Fruit fly (Drosophila melanogaster) whole organism, wandering third instar larva: Measurements from ENCODE around the gene CG32767.

Experiments used
- Abd-B ChIP-seq: fragments of >200 bp; optimal IDR thresholded peaks from 2 replicates; lab custom pipeline; 2017; ENCODE audit warnings: missing biosample characterization, missing genetic modification characterization
- CG9705 ChIP-seq: fragments of 200-800 bp; sonication (Bioruptor generic); optimal IDR thresholded peaks from 2 replicates; lab custom pipeline; 2018; ENCODE audit warnings: missing biosample characterization, mild to moderate bottlenecking, missing genetic modification characterization
- CrebA ChIP-seq: fragments of 200-800 bp; sonication (Bioruptor generic); optimal IDR thresholded peaks from 2 replicates; lab custom pipeline; 2016; ENCODE audit warnings: missing biosample characterization, mild to moderate bottlenecking, missing genetic modification characterization, borderline replicate concordance
- Dfd ChIP-seq: fragments of >200 bp; optimal IDR thresholded peaks from 2 replicates; lab custom pipeline; 2017; ENCODE audit warnings: missing biosample characterization, missing genetic modification characterization
- Dif ChIP-seq: fragments of 200-275, 200-300 bp; sonication (Bioruptor generic); optimal IDR thresholded peaks from 2 replicates; lab custom pipeline; 2018; ENCODE audit warnings: missing biosample characterization, missing genetic modification characterization; ENCODE audit not compliant: partially characterized antibody
- GATAd ChIP-seq: sonication (Bioruptor generic); optimal IDR thresholded peaks from 2 replicates; lab custom pipeline; 2016; ENCODE audit warnings: missing biosample characterization, missing genetic modification characterization
- HLH106 ChIP-seq: fragments of 200-800 bp; optimal IDR thresholded peaks from 3 replicates; lab custom pipeline; 2019; ENCODE audit warnings: missing biosample characterization, mild to moderate bottlenecking, missing genetic modification characterization, moderate library complexity
- Hnf4 ChIP-seq: fragments of 200-800 bp; sonication (Bioruptor generic); optimal IDR thresholded peaks from 2 replicates; lab custom pipeline; 2016; ENCODE audit warnings: missing biosample characterization, mild to moderate bottlenecking, missing genetic modification characterization
- Hr78 ChIP-seq: fragments of >200 bp; optimal IDR thresholded peaks from 2 replicates; lab custom pipeline; 2017; ENCODE audit warnings: missing biosample characterization, missing genetic modification characterization
- Hr83 ChIP-seq: fragments of 200-300 bp; sonication (Bioruptor generic); optimal IDR thresholded peaks from 2 replicates; lab custom pipeline; 2016; ENCODE audit warnings: missing biosample characterization, mild to moderate bottlenecking, missing genetic modification characterization, moderate library complexity; ENCODE audit not compliant: poor library complexity, severe bottlenecking
- Jra ChIP-seq: sonication (Bioruptor generic); optimal IDR thresholded peaks from 2 replicates; lab custom pipeline; 2016; ENCODE audit warnings: missing biosample characterization, missing genetic modification characterization
- Mio ChIP-seq: sonication (Bioruptor generic); optimal IDR thresholded peaks from 2 replicates; lab custom pipeline; 2016; ENCODE audit warnings: missing biosample characterization, missing genetic modification characterization
- Myc ChIP-seq: fragments of >200 bp; optimal IDR thresholded peaks from 2 replicates; lab custom pipeline; 2017
- N ChIP-seq: fragments of >200 bp; optimal IDR thresholded peaks from 2 replicates; lab custom pipeline; 2018; ENCODE audit warnings: missing biosample characterization, missing external identifiers, missing genetic modification characterization
- OdsH ChIP-seq: fragments of 200-800 bp; sonication (Bioruptor generic); optimal IDR thresholded peaks from 2 replicates; lab custom pipeline; 2016; ENCODE audit warnings: missing biosample characterization, mild to moderate bottlenecking, missing genetic modification characterization
- Rel ChIP-seq, 2 experiments: fragments of 200-800 bp; sonication (Bioruptor generic) in 1 of 2; optimal IDR thresholded peaks; 2 replicates in 1 of 2; 3 replicates in 1 of 2; lab custom pipeline; 2016 to 2019; ENCODE audit warnings: mild to moderate bottlenecking in 2 of 2, missing biosample characterization in 2 of 2, missing genetic modification characterization in 2 of 2, moderate library complexity in 1 of 2
- Sp1 ChIP-seq: fragments of 200-800 bp; sonication (Bioruptor generic); optimal IDR thresholded peaks from 3 replicates; lab custom pipeline; 2019; ENCODE audit warnings: missing biosample characterization, mild to moderate bottlenecking, missing genetic modification characterization, moderate library complexity
- Vsx2 ChIP-seq: fragments of 200-300, 225-300 bp; sonication (Bioruptor generic); optimal IDR thresholded peaks from 2 replicates; lab custom pipeline; 2018; ENCODE audit warnings: missing biosample characterization, missing genetic modification characterization; ENCODE audit not compliant: partially characterized antibody
- br ChIP-seq: fragments of 200-800 bp; sonication (Bioruptor generic); optimal IDR thresholded peaks from 2 replicates; lab custom pipeline; 2016; ENCODE audit warnings: missing biosample characterization, missing genetic modification characterization
- brk ChIP-seq: fragments of 200-800 bp; sonication (Bioruptor generic); optimal IDR thresholded peaks from 2 replicates; lab custom pipeline; 2016; ENCODE audit warnings: missing biosample characterization, mild to moderate bottlenecking, missing genetic modification characterization
- dl ChIP-seq, 2 experiments: fragments of 175-275, 200-275 bp in 1 of 2; fragments of 200-275 bp in 1 of 2; sonication (Bioruptor generic); optimal IDR thresholded peaks; lab custom pipeline; 2018; ENCODE audit warnings: mild to moderate bottlenecking in 2 of 2, missing biosample characterization in 2 of 2, missing genetic modification characterization in 2 of 2, moderate library complexity in 2 of 2; ENCODE audit not compliant: partially characterized antibody in 2 of 2, insufficient read depth in 1 of 2
- dmrt93B ChIP-seq: fragments of 200-800 bp; sonication (Bioruptor generic); optimal IDR thresholded peaks from 2 replicates; lab custom pipeline; 2018; ENCODE audit warnings: missing biosample characterization, mild to moderate bottlenecking, missing genetic modification characterization
- dsf ChIP-seq: sonication (Bioruptor generic); optimal IDR thresholded peaks from 2 replicates; lab custom pipeline; 2016; ENCODE audit warnings: missing biosample characterization, missing genetic modification characterization, borderline replicate concordance
- ey ChIP-seq: fragments of 200-800 bp; sonication (Bioruptor generic); optimal IDR thresholded peaks from 2 replicates; lab custom pipeline; 2016; ENCODE audit warnings: missing biosample characterization, missing genetic modification characterization
- foxo ChIP-seq, 2 experiments: fragments of 200-800 bp; sonication (Bioruptor generic); optimal IDR thresholded peaks; 2 replicates in 1 of 2; 3 replicates in 1 of 2; lab custom pipeline; 2016 to 2017; ENCODE audit warnings: missing biosample characterization in 2 of 2, missing genetic modification characterization in 2 of 2
- fru ChIP-seq: fragments of 200-800 bp; sonication (Bioruptor generic); optimal IDR thresholded peaks from 3 replicates; lab custom pipeline; 2016; ENCODE audit warnings: missing biosample characterization, mild to moderate bottlenecking, missing genetic modification characterization
- h ChIP-seq: fragments of 200-800 bp; sonication (Bioruptor generic); optimal IDR thresholded peaks from 3 replicates; lab custom pipeline; 2016; ENCODE audit warnings: missing biosample characterization, mild to moderate bottlenecking, missing genetic modification characterization
- jim ChIP-seq: fragments of 175-275, 200-325 bp; sonication (Bioruptor generic); optimal IDR thresholded peaks from 2 replicates; lab custom pipeline; 2016; ENCODE audit warnings: missing biosample characterization, mild to moderate bottlenecking, missing genetic modification characterization
- lola ChIP-seq: fragments of >200 bp; optimal IDR thresholded peaks from 2 replicates; lab custom pipeline; 2017; ENCODE audit warnings: missing biosample characterization, missing genetic modification characterization
- pan ChIP-seq: fragments of >200 bp; optimal IDR thresholded peaks from 2 replicates; lab custom pipeline; 2017
- psq ChIP-seq: fragments of 200-800 bp; sonication (Bioruptor generic); optimal IDR thresholded peaks from 3 replicates; lab custom pipeline; 2017; ENCODE audit warnings: missing biosample characterization, mild to moderate bottlenecking, missing genetic modification characterization, moderate library complexity
- rgr ChIP-seq: fragments of 200-800 bp; sonication (Bioruptor generic); optimal IDR thresholded peaks from 3 replicates; lab custom pipeline; 2016; ENCODE audit warnings: missing biosample characterization, mild to moderate bottlenecking, missing genetic modification characterization
- sage ChIP-seq: fragments of 200-800 bp; sonication (Bioruptor generic); optimal IDR thresholded peaks from 2 replicates; lab custom pipeline; 2016; ENCODE audit warnings: missing biosample characterization, mild to moderate bottlenecking, missing genetic modification characterization
- tai ChIP-seq: sonication (Bioruptor generic); optimal IDR thresholded peaks from 2 replicates; lab custom pipeline; 2016; ENCODE audit warnings: missing biosample characterization, missing genetic modification characterization
- usp ChIP-seq: fragments of >200 bp; optimal IDR thresholded peaks from 2 replicates; lab custom pipeline; 2017; ENCODE audit warnings: missing biosample characterization, missing genetic modification characterization
- woc ChIP-seq: sonication (Bioruptor generic); optimal IDR thresholded peaks from 2 replicates; lab custom pipeline; 2016; ENCODE audit warnings: missing biosample characterization, mild to moderate bottlenecking, missing genetic modification characterization

Gene CG32767

dm6 chrX:5041525-5042454 lies 42.8 kb downstream of the CG32767 start (continued):
- TF ChIP-seq ey (GFP tag; lab: Kevin White, UChicago) (peak; percentile 85), sage (GFP tag; lab: Kevin White, UChicago) (peak; percentile 36), Mio (no peak), fru (peak; percentile 86), tai (GFP tag; lab: Kevin White, UChicago) (peak; percentile 29), HLH106 (tag; lab: Kevin White, UChicago) (peak; percentile 80), dmrt93B (GFP tag; lab: Kevin White, UChicago) (peak; percentile 69), dl (GFP tag; optimal IDR thresholded peaks at IDR 0.05; lab: Kevin White, UChicago; ENCODE audit: insufficient read depth in 1 of 2, partially characterized antibody in 2 of 2) (no peak), woc (GFP tag; lab: Kevin White, UChicago) (peak; percentile 81), GATAd (no peak), Dfd (no peak), Hnf4 (GFP tag; lab: Kevin White, UChicago) (peak; percentile 60), Hr78 (GFP tag; lab: Kevin White, UChicago) (no peak)
- TF ChIP-seq, all 38 proteins: peak for 20

- TF ChIP-seq psq: no peak
- no peak for TF ChIP-seq Hr83 (GFP tag; lab: Kevin White, UChicago)
- no peak for TF ChIP-seq br (GFP tag; lab: Kevin White, UChicago)
- TF ChIP-seq fru: no peak
- TF ChIP-seq jim (GFP tag; lab: Kevin White, UChicago): no peak
- no peak for TF ChIP-seq CG9705 (GFP tag; lab: Kevin White, UChicago)
- TF ChIP-seq woc (GFP tag; lab: Kevin White, UChicago): no peak
- no peak for TF ChIP-seq pan
- TF ChIP-seq Dif (GFP tag; lab: Kevin White, UChicago): no peak
- no peak for TF ChIP-seq tai (GFP tag; lab: Kevin White, UChicago)
- TF ChIP-seq Rel (GFP tag; optimal IDR thresholded peaks at IDR 0.05; lab: Kevin White, UChicago): no peak
- no peak for TF ChIP-seq Rel (tag; optimal IDR thresholded peaks at IDR 0.05; lab: Kevin White, UChicago)
- no peak for TF ChIP-seq GATAd
- TF ChIP-seq CrebA (GFP tag; lab: Kevin White, UChicago): no peak
- TF ChIP-seq Myc (lab: Kevin White, UChicago): no peak
Observed at dm6 chrX:5040098-5040497, 44.5 kb downstream of the CG32767 start.

- TF ChIP-seq Abd-B (GFP tag; lab: Kevin White, UChicago) (no peak), ey (GFP tag; lab: Kevin White, UChicago) (no peak), br (GFP tag; lab: Kevin White, UChicago) (no peak), foxo (GFP tag; optimal IDR thresholded peaks at IDR 0.05; lab: Kevin White, UChicago) (peak in 1 of 2 experiments; percentile 18), pan (no peak), h (GFP tag; lab: Kevin White, UChicago) (peak; percentile 2), rgr (peak; percentile 15), Jra (GFP tag; lab: Kevin White, UChicago) (no peak), Myc (lab: Kevin White, UChicago) (no peak), lola (GFP tag; lab: Kevin White, UChicago) (no peak), OdsH (GFP tag; lab: Kevin White, UChicago) (no peak), Vsx2 (no peak), dmrt93B (GFP tag; lab: Kevin White, UChicago) (no peak), usp (no peak), N (GFP tag; lab: Kevin White, UChicago) (no peak)
Observed at dm6 chrX:5038411-5038810, 46.2 kb downstream of the CG32767 start.

DNA sequence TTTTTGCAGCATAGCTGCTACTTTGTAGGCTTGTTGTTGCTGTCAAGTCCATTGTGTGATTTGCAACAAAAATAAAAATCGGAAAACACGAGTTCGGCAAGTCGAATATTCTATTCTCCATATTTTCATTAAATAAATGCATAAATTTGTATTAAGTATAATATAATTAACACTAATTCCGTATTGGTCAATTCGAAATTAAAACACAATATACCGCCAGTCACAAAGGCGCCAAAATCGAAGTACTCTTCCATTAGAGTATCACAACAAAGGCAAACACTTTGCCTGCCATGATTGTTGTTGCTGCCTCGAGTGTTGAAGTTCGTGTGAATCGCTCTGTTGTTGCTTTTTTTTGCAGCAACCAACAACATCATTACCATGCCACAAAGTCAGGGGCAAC lies 53.3 kb downstream of the CG32767 start:
- peak; percentile 29 for TF ChIP-seq ey (GFP tag; lab: Kevin White, UChicago)
- no peak for TF ChIP-seq Sp1
- TF ChIP-seq brk (GFP tag; lab: Kevin White, UChicago): peak; percentile 18
- no peak for TF ChIP-seq CrebA (GFP tag; lab: Kevin White, UChicago)
- peak; percentile 42 for TF ChIP-seq OdsH (GFP tag; lab: Kevin White, UChicago)
- TF ChIP-seq foxo (GFP tag; optimal IDR thresholded peaks at IDR 0.05; lab: Kevin White, UChicago): peak in 1 of 2 experiments; percentile 53
- peak; percentile 31 for TF ChIP-seq sage (GFP tag; lab: Kevin White, UChicago)
- TF ChIP-seq usp: no peak
- TF ChIP-seq N (GFP tag; lab: Kevin White, UChicago): no peak
- no peak for TF ChIP-seq jim (GFP tag; lab: Kevin White, UChicago)
- peak; percentile 8 for TF ChIP-seq psq
- peak; percentile 37 for TF ChIP-seq fru
- TF ChIP-seq Hnf4 (GFP tag; lab: Kevin White, UChicago): peak; percentile 4
- TF ChIP-seq dsf (GFP tag; lab: Kevin White, UChicago): no peak
- no peak for TF ChIP-seq woc (GFP tag; lab: Kevin White, UChicago)
- peak; percentile 50 for TF ChIP-seq h (GFP tag; lab: Kevin White, UChicago)
- no peak for TF ChIP-seq Myc (lab: Kevin White, UChicago)
- TF ChIP-seq HLH106 (tag; lab: Kevin White, UChicago): peak; percentile 19
- no peak for TF ChIP-seq Hr78 (GFP tag; lab: Kevin White, UChicago)
- peak; percentile 44 for TF ChIP-seq rgr
- TF ChIP-seq tai (GFP tag; lab: Kevin White, UChicago): no peak
- TF ChIP-seq Hr83 (GFP tag; lab: Kevin White, UChicago): no peak
